Fruit fly (Drosophila melanogaster): ENCODE results near the gene CHES-1-like.

Gene CHES-1-like

DNA sequence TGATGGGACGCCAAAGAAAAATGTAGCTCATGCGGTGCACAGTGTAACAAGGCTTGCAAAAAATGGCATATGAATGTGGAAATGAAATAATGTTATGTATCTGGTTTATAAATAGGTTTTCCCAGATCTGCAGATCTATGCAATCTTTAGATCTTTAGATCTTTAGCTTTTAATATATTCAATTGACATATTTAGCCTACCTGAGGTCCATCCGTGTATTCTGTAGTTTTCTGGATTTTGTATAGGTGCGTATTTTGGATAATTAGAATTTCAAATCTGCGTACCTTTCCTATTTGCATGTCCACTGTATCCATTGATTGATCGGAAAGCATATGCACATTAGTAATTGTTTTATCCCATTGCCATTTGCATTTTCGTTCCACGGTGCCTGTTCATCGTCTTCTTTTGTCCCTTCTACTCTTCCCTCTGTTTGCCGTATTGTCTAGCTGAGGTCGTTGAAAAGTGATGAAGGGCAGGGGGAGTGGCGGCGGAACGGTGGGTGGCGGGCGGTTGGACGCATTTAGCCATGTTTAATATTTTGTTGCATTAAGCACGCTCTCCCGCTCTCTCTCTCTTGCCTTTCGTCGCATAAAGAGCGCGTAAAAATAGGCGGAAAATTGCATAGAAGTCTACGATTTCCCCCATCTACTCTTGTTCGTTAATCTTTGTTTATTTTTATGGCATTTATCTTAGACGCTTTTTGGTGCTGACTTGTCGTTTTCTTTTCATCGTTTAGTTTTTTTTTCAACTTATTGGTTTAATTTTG lies at the start of gene CHES-1-like:
TSS of gene CHES-1-like (minus strand) at position 444 of the 766 bp plus-strand sequence.
- TF ChIP-seq ovo (GFP tag; optimal IDR thresholded peaks at IDR 0.05) (peak; percentile 61), CG7101 (tag; optimal IDR thresholded peaks at IDR 0.05) (peak; percentile 86), Clk (GFP tag; optimal IDR thresholded peaks at IDR 0.05) (peak; percentile 66), CG7045 (GFP tag; optimal IDR thresholded peaks at IDR 0.05) (peak; percentile 75), CG5204 (GFP tag; optimal IDR thresholded peaks at IDR 0.05) (peak; percentile 85), CG14711 (tag; optimal IDR thresholded peaks at IDR 0.05) (peak; percentile 75), Crg-1 (GFP tag; optimal IDR thresholded peaks at IDR 0.05) (peak; percentile 76), Hr96 (GFP tag; optimal IDR thresholded peaks at IDR 0.05) (peak; percentile 93), CG12768 (GFP tag; optimal IDR thresholded peaks at IDR 0.05) (peak; percentile 63), CG11617 (GFP tag; optimal IDR thresholded peaks at IDR 0.05) (peak; percentile 93), CG1620 (GFP tag; optimal IDR thresholded peaks at IDR 0.05) (peak; percentile 84), pad (GFP tag; optimal IDR thresholded peaks at IDR 0.05) (peak; percentile 84), toe (GFP tag; optimal IDR thresholded peaks at IDR 0.05) (peak; percentile 72), cic (GFP tag; optimal IDR thresholded peaks at IDR 0.05) (peak; percentile 70), kay (GFP tag; ENCODE audit: borderline replicate concordance) (peak; percentile 51), bab1 (GFP tag; optimal IDR thresholded peaks at IDR 0.05) (peak; percentile 91), CG33017 (tag; optimal IDR thresholded peaks at IDR 0.05) (peak; percentile 74), tj (GFP tag; optimal IDR thresholded peaks at IDR 0.05) (peak; percentile 89), Mnt (GFP tag; optimal IDR thresholded peaks at IDR 0.05) (peak; percentile 72), cnc (optimal IDR thresholded peaks at IDR 0.05) (no peak)

DNA sequence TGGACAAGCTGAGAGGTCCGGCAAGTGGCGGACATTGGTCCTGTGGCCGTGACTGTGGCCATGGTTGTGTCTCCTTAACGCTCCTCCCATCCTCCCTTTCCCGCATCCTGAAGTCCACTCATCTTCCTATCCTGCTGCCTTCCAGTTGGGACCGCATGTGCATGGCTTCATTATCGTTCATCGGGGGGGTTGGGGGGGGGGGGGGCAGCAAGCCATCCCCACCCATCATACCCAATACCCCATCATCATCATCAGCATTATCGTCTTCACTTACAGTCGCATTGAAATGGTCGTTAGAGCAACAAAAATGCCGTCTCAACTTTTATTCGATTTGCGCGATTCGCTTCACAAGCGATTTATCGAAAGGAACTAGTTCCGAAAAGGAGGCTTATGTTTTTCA lies 37.2 kb upstream of the CHES-1-like start:
- TF ChIP-seq toe (GFP tag; optimal IDR thresholded peaks at IDR 0.05) = no peak
- TF ChIP-seq CG5204 (GFP tag; optimal IDR thresholded peaks at IDR 0.05) = no peak
- no peak for TF ChIP-seq Mnt (GFP tag; optimal IDR thresholded peaks at IDR 0.05)
- no peak for TF ChIP-seq CG14711 (tag; optimal IDR thresholded peaks at IDR 0.05)
- no peak for TF ChIP-seq CG7101 (tag; optimal IDR thresholded peaks at IDR 0.05)
- TF ChIP-seq Hr96 (GFP tag; optimal IDR thresholded peaks at IDR 0.05) = no peak
- TF ChIP-seq CG7045 (GFP tag; optimal IDR thresholded peaks at IDR 0.05) = no peak
- no peak for TF ChIP-seq pad (GFP tag; optimal IDR thresholded peaks at IDR 0.05)

dm6 chrX:7744036-7744435 lies 34.9 kb upstream of the CHES-1-like start:
- TF ChIP-seq toe (GFP tag; optimal IDR thresholded peaks at IDR 0.05) = no peak
- no peak for TF ChIP-seq pad (GFP tag; optimal IDR thresholded peaks at IDR 0.05)
- no peak for TF ChIP-seq tj (GFP tag; optimal IDR thresholded peaks at IDR 0.05)

DNA sequence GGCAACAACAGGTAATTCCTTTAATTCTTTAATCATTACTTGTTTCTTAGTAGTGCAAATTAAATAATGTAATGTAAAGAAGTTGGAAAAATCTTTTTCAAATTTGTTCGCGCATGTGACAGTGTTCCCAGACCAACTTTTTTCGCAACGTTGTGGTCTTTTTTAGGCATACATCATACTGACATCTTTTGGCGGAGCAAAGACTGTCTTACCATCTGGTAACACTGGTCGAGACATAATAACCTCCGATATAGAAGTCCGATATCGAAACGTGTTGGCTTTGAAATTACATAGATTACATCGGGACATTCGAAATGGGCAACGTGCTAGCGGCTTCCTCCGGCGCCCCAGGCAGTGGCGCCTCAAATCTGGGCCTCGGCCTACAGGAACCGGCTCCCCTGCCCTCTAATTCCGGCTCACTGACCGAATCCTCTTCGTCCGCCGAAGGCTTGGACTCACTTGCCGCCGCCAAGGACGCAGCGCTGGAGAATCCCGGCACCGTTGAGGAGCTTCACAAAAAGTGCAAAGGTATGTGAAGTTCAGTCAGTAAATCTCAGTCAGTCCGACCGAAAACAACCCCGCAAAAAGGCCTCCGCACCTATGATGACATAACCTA lies 28.1 kb upstream of the CHES-1-like start:
- peak; percentile 20 for TF ChIP-seq CG7101 (tag; optimal IDR thresholded peaks at IDR 0.05)
- TF ChIP-seq CG33017 (tag; optimal IDR thresholded peaks at IDR 0.05) = no peak
- no peak for TF ChIP-seq toe (GFP tag; optimal IDR thresholded peaks at IDR 0.05)
- peak; percentile 54 for TF ChIP-seq Mnt (GFP tag; optimal IDR thresholded peaks at IDR 0.05)
- no peak for TF ChIP-seq tj (GFP tag; optimal IDR thresholded peaks at IDR 0.05)
- TF ChIP-seq Clk (GFP tag; optimal IDR thresholded peaks at IDR 0.05) = no peak
- TF ChIP-seq CG12768 (GFP tag; optimal IDR thresholded peaks at IDR 0.05) = no peak
- no peak for TF ChIP-seq CG11617 (GFP tag; optimal IDR thresholded peaks at IDR 0.05)
- no peak for TF ChIP-seq ovo (GFP tag; optimal IDR thresholded peaks at IDR 0.05)
- no peak for TF ChIP-seq CG5204 (GFP tag; optimal IDR thresholded peaks at IDR 0.05)
- TF ChIP-seq pad (GFP tag; optimal IDR thresholded peaks at IDR 0.05) = no peak
- TF ChIP-seq bab1 (GFP tag; optimal IDR thresholded peaks at IDR 0.05) = peak; percentile 29
- peak; percentile 17 for TF ChIP-seq CG14711 (tag; optimal IDR thresholded peaks at IDR 0.05)
- TF ChIP-seq CG1620 (GFP tag; optimal IDR thresholded peaks at IDR 0.05) = no peak
- TF ChIP-seq Crg-1 (GFP tag; optimal IDR thresholded peaks at IDR 0.05) = no peak
- no peak for TF ChIP-seq kay (GFP tag; ENCODE audit: borderline replicate concordance)
- no peak for TF ChIP-seq CG7045 (GFP tag; optimal IDR thresholded peaks at IDR 0.05)
- no peak for TF ChIP-seq cnc (optimal IDR thresholded peaks at IDR 0.05)
- no peak for TF ChIP-seq cic (GFP tag; optimal IDR thresholded peaks at IDR 0.05)
- no peak for TF ChIP-seq Hr96 (GFP tag; optimal IDR thresholded peaks at IDR 0.05)

dm6 chrX:7736593-7736992 lies 27.4 kb upstream of the CHES-1-like start, which contains the start of gene Tom40:
Tom40 (plus strand) TSS chrX:7736893.
- TF ChIP-seq Hr96 (GFP tag; optimal IDR thresholded peaks at IDR 0.05) (no peak), CG7045 (GFP tag; optimal IDR thresholded peaks at IDR 0.05) (no peak), CG12768 (GFP tag; optimal IDR thresholded peaks at IDR 0.05) (no peak), kay (GFP tag; ENCODE audit: borderline replicate concordance) (no peak), pad (GFP tag; optimal IDR thresholded peaks at IDR 0.05) (no peak), CG11617 (GFP tag; optimal IDR thresholded peaks at IDR 0.05) (no peak), ovo (GFP tag; optimal IDR thresholded peaks at IDR 0.05) (no peak), CG1620 (GFP tag; optimal IDR thresholded peaks at IDR 0.05) (no peak)

DNA sequence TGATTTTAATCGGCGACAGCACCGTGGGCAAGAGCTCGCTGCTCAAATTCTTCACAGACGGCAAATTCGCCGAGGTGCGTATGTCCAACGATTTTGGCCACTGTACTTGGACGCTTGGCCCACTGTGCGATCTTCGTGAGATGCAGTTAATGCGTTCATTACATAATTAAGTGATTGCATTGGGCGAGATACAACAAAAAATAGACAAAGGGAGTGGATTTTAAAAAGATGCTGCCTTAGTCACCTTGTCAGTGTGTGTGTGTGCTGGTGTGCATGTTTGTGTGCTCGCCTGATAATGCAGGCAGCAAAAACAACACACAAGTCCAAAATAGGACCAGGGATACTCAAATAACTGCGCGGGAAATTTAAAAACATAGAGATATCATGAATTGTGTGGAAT lies 26.1 kb upstream of the CHES-1-like start:
- TF ChIP-seq CG33017 (tag; optimal IDR thresholded peaks at IDR 0.05) (no peak), Clk (GFP tag; optimal IDR thresholded peaks at IDR 0.05) (no peak), CG5204 (GFP tag; optimal IDR thresholded peaks at IDR 0.05) (no peak), Crg-1 (GFP tag; optimal IDR thresholded peaks at IDR 0.05) (no peak), tj (GFP tag; optimal IDR thresholded peaks at IDR 0.05) (no peak), CG14711 (tag; optimal IDR thresholded peaks at IDR 0.05) (no peak), CG7045 (GFP tag; optimal IDR thresholded peaks at IDR 0.05) (no peak), CG12768 (GFP tag; optimal IDR thresholded peaks at IDR 0.05) (no peak), toe (GFP tag; optimal IDR thresholded peaks at IDR 0.05) (no peak), cic (GFP tag; optimal IDR thresholded peaks at IDR 0.05) (no peak), CG11617 (GFP tag; optimal IDR thresholded peaks at IDR 0.05) (no peak), cnc (optimal IDR thresholded peaks at IDR 0.05) (no peak), Hr96 (GFP tag; optimal IDR thresholded peaks at IDR 0.05) (no peak), CG1620 (GFP tag; optimal IDR thresholded peaks at IDR 0.05) (no peak)

Measured in whole organism, adult.